Fruit fly (Drosophila melanogaster) whole organism, embryonic: ENCODE data around the gene Rpp14b.

Experiments
- B-H2 ChIP-seq: fragments of 200-800 bp; sonication (Bioruptor generic); optimal IDR thresholded peaks from 2 replicates; lab custom pipeline; 2018; ENCODE audit warnings: missing biosample characterization, mild to moderate bottlenecking, missing genetic modification characterization
- CG10274 ChIP-seq: fragments of 200-800 bp; sonication (Bioruptor generic); optimal IDR thresholded peaks from 3 replicates; lab custom pipeline; 2017; ENCODE audit warnings: missing biosample characterization, mild to moderate bottlenecking, missing genetic modification characterization
- CG10959 ChIP-seq: fragments of 200-800 bp; sonication (Bioruptor generic); IDR thresholded peaks from 2 replicates; pipeline ENCODE4 v1.3.6; 2022; ENCODE audit warnings: missing biosample characterization, missing genetic modification characterization
- CG11504 ChIP-seq: fragments of 200-800 bp; sonication (Bioruptor generic); optimal IDR thresholded peaks from 3 replicates; lab custom pipeline; 2019; ENCODE audit warnings: missing biosample characterization, mild to moderate bottlenecking, missing genetic modification characterization, moderate library complexity
- CG12659 ChIP-seq: fragments of 200-800 bp; sonication (Bioruptor generic); optimal IDR thresholded peaks from 3 replicates; lab custom pipeline; 2017; ENCODE audit warnings: mild to moderate bottlenecking, missing biosample characterization, missing genetic modification reagents, missing genetic modification characterization
- CG13424 ChIP-seq: fragments of 200-800 bp; sonication (Bioruptor generic); optimal IDR thresholded peaks from 2 replicates; lab custom pipeline; 2019; ENCODE audit warnings: missing biosample characterization, mild to moderate bottlenecking, missing genetic modification characterization, moderate library complexity
- CG14441 ChIP-seq: fragments of 200-800 bp; sonication (Bioruptor generic); IDR thresholded peaks from 2 replicates; pipeline ENCODE4 v1.3.6; 2022; ENCODE audit warnings: missing biosample characterization, missing genetic modification characterization
- CG1529 ChIP-seq: fragments of 200-800 bp; sonication (Bioruptor generic); optimal IDR thresholded peaks from 3 replicates; lab custom pipeline; 2018; ENCODE audit warnings: missing biosample characterization, missing genetic modification characterization
- CG15514 ChIP-seq: fragments of 200-800 bp; sonication (Bioruptor generic); optimal IDR thresholded peaks from 3 replicates; lab custom pipeline; 2017; ENCODE audit warnings: missing biosample characterization, missing genetic modification characterization, mild to moderate bottlenecking, moderate library complexity, missing genetic modification reagents
- CG17361 ChIP-seq: fragments of 200-800 bp; sonication (Bioruptor generic); IDR thresholded peaks from 3 replicates; pipeline ENCODE4 v1.3.6; 2022; ENCODE audit warnings: missing biosample characterization, missing genetic modification characterization
- CG17802 ChIP-seq: fragments of 200-800 bp; sonication (Bioruptor generic); optimal IDR thresholded peaks from 2 replicates; lab custom pipeline; 2018; ENCODE audit warnings: missing biosample characterization, mild to moderate bottlenecking, missing genetic modification characterization, moderate library complexity
- CG1792 ChIP-seq: fragments of 200-800 bp; sonication (Bioruptor generic); optimal IDR thresholded peaks from 2 replicates; lab custom pipeline; 2016; ENCODE audit warnings: missing biosample characterization, missing genetic modification characterization
- CG2202 ChIP-seq: fragments of 200-800 bp; sonication (Bioruptor generic); optimal IDR thresholded peaks from 2 replicates; lab custom pipeline; 2018; ENCODE audit warnings: missing biosample characterization, mild to moderate bottlenecking, missing genetic modification characterization
- CG2678 ChIP-seq: fragments of 200-800 bp; sonication (Bioruptor generic); optimal IDR thresholded peaks from 3 replicates; lab custom pipeline; 2019; ENCODE audit warnings: missing biosample characterization, mild to moderate bottlenecking, missing genetic modification characterization, moderate library complexity
- CG3065 ChIP-seq: fragments of 200-800 bp; sonication (Bioruptor generic); optimal IDR thresholded peaks from 2 replicates; lab custom pipeline; 2016; ENCODE audit warnings: missing biosample characterization, missing genetic modification characterization
- CG31365 ChIP-seq: fragments of 200-800 bp; sonication (Bioruptor generic); optimal IDR thresholded peaks from 2 replicates; lab custom pipeline; 2018; ENCODE audit warnings: missing biosample characterization, mild to moderate bottlenecking, missing genetic modification characterization
- CG3163 ChIP-seq: fragments of 200-800 bp; sonication (Bioruptor generic); optimal IDR thresholded peaks from 3 replicates; lab custom pipeline; 2016; ENCODE audit warnings: missing biosample characterization, missing genetic modification characterization
- CG32772 ChIP-seq: fragments of 200-800 bp; sonication (Bioruptor generic); IDR thresholded peaks from 2 replicates; pipeline ENCODE4 v1.3.6; 2022; ENCODE audit warnings: missing biosample characterization, missing genetic modification characterization
- CG4820 ChIP-seq: fragments of 200-800 bp; sonication (Bioruptor generic); optimal IDR thresholded peaks from 3 replicates; lab custom pipeline; 2016; ENCODE audit warnings: missing biosample characterization, missing genetic modification characterization
- CG6854 ChIP-seq: fragments of 200-800 bp; sonication (Bioruptor generic); optimal IDR thresholded peaks from 3 replicates; lab custom pipeline; 2017; ENCODE audit warnings: missing biosample characterization, mild to moderate bottlenecking, missing genetic modification characterization
- CG9932 ChIP-seq: fragments of 200-800 bp; sonication (Bioruptor generic); IDR thresholded peaks from 2 replicates; pipeline ENCODE4 v1.3.6; 2022; ENCODE audit warnings: missing biosample characterization, missing genetic modification characterization
- Camta ChIP-seq: fragments of 200-800 bp; sonication (Bioruptor generic); optimal IDR thresholded peaks from 2 replicates; lab custom pipeline; 2016; ENCODE audit warnings: missing biosample characterization, missing genetic modification characterization
- CoRest ChIP-seq: fragments of 200-800 bp; sonication (Bioruptor generic); optimal IDR thresholded peaks from 3 replicates; lab custom pipeline; 2018; ENCODE audit warnings: missing biosample characterization, mild to moderate bottlenecking, missing genetic modification characterization, moderate library complexity
- Gug ChIP-seq: fragments of 200-800 bp; sonication (Bioruptor generic); IDR thresholded peaks from 4 replicates; pipeline ENCODE4 v1.3.6; 2022; ENCODE audit warnings: missing biosample characterization, missing genetic modification characterization
- Kr ChIP-seq: fragments of 200-800 bp; sonication (Bioruptor generic); optimal IDR thresholded peaks from 2 replicates; lab custom pipeline; 2017; ENCODE audit warnings: missing biosample characterization, mild to moderate bottlenecking, missing genetic modification characterization
- NFAT ChIP-seq: fragments of 200-800 bp; sonication (Bioruptor generic); IDR thresholded peaks from 2 replicates; pipeline ENCODE4 v1.3.6; 2022; ENCODE audit warnings: missing biosample characterization, missing genetic modification characterization
- Opbp ChIP-seq: fragments of 200-800 bp; sonication (Bioruptor generic); IDR thresholded peaks from 3 replicates; pipeline ENCODE4 v1.3.6; 2022; ENCODE audit warnings: missing biosample characterization, missing genetic modification characterization; ENCODE audit not compliant: partially characterized antibody
- Pdp1 ChIP-seq, 2 experiments: fragments of 200-800 bp; sonication (Bioruptor generic); optimal IDR thresholded peaks; 3 replicates each; lab custom pipeline; 2016; ENCODE audit warnings: missing biosample characterization in 2 of 2, missing genetic modification characterization in 2 of 2, mild to moderate bottlenecking in 1 of 2, moderate library complexity in 1 of 2
- Ravus ChIP-seq: fragments of 200-800 bp; sonication (Bioruptor generic); IDR thresholded peaks from 2 replicates; pipeline ENCODE4 v1.3.6; 2022; ENCODE audit warnings: missing biosample characterization, missing genetic modification characterization
- Sin3A ChIP-seq: fragments of >200 bp; optimal IDR thresholded peaks from 2 replicates; lab custom pipeline; 2018
- Stat92E ChIP-seq, 3 experiments: fragments of >200 bp in 2 of 3; fragments of 200-800 bp in 1 of 3; sonication (Bioruptor generic) in 1 of 3; optimal IDR thresholded peaks; 2 replicates each; lab custom pipeline; 2017 to 2019; ENCODE audit warnings: missing biosample characterization in 3 of 3, missing genetic modification characterization in 3 of 3, mild to moderate bottlenecking in 1 of 3, moderate library complexity in 1 of 3
- Tbp ChIP-seq: fragments of >200 bp; optimal IDR thresholded peaks from 2 replicates; lab custom pipeline; 2018; ENCODE audit warnings: missing biosample characterization, missing genetic modification characterization
- aop ChIP-seq: fragments of 200-800 bp; sonication (Bioruptor generic); IDR thresholded peaks from 2 replicates; pipeline ENCODE4 v1.3.6; 2022; ENCODE audit warnings: missing biosample characterization, missing genetic modification characterization
- ci ChIP-seq: fragments of 200-800 bp; sonication (Bioruptor generic); IDR thresholded peaks from 3 replicates; pipeline ENCODE4 v1.3.6; 2022; ENCODE audit warnings: missing biosample characterization, missing genetic modification characterization
- da ChIP-seq: fragments of 200-800 bp; sonication (Bioruptor generic); optimal IDR thresholded peaks from 2 replicates; lab custom pipeline; 2016; ENCODE audit warnings: missing biosample characterization, missing genetic modification characterization
- dimm ChIP-seq: fragments of 200-800 bp; sonication (Bioruptor generic); IDR thresholded peaks from 2 replicates; pipeline ENCODE4 v1.3.6; 2022; ENCODE audit warnings: missing biosample characterization, missing genetic modification characterization
- dm ChIP-seq: fragments of 200-800 bp; sonication (Bioruptor generic); optimal IDR thresholded peaks from 3 replicates; lab custom pipeline; 2016; ENCODE audit warnings: missing biosample characterization, missing genetic modification characterization
- fru ChIP-seq: fragments of >200 bp; optimal IDR thresholded peaks from 2 replicates; lab custom pipeline; 2017
- ind ChIP-seq: fragments of 200-800 bp; sonication (Bioruptor generic); optimal IDR thresholded peaks from 3 replicates; lab custom pipeline; 2016; ENCODE audit warnings: missing biosample characterization, missing genetic modification characterization
- lov ChIP-seq, 2 experiments: fragments of 200-800 bp in 1 of 2; fragments of >200 bp in 1 of 2; sonication (Bioruptor generic) in 1 of 2; IDR thresholded peaks in 1 of 2; optimal IDR thresholded peaks in 1 of 2; 2 replicates in 1 of 2; 3 replicates in 1 of 2; pipeline versions ENCODE4 v1.3.6 to Lab custom; 2017 to 2022; ENCODE audit warnings: missing biosample characterization in 1 of 2, missing genetic modification characterization in 1 of 2
- mld ChIP-seq: fragments of 200-800 bp; sonication (Bioruptor generic); IDR thresholded peaks from 3 replicates; pipeline ENCODE4 v1.3.6; 2022; ENCODE audit warnings: missing biosample characterization, missing genetic modification characterization; ENCODE audit not compliant: partially characterized antibody
- onecut ChIP-seq: fragments of 200-800 bp; sonication (Bioruptor generic); IDR thresholded peaks from 2 replicates; pipeline ENCODE4 v1.3.6; 2022; ENCODE audit warnings: missing biosample characterization, missing genetic modification characterization
- pho ChIP-seq: fragments of 200-800 bp; sonication (Bioruptor generic); optimal IDR thresholded peaks from 2 replicates; lab custom pipeline; 2016; ENCODE audit warnings: missing biosample characterization, missing genetic modification characterization
- pnt ChIP-seq: fragments of 200-800 bp; sonication (Bioruptor generic); optimal IDR thresholded peaks from 3 replicates; lab custom pipeline; 2016; ENCODE audit warnings: missing biosample characterization, missing genetic modification characterization
- pzg ChIP-seq: fragments of 200-800 bp; sonication (Bioruptor generic); optimal IDR thresholded peaks from 3 replicates; lab custom pipeline; 2018; ENCODE audit warnings: missing biosample characterization, mild to moderate bottlenecking, missing genetic modification characterization, moderate library complexity
- sens ChIP-seq: fragments of 200-800 bp; sonication (Bioruptor generic); peaks from one replicate; lab custom pipeline; 2016; ENCODE audit warnings: missing biosample characterization, missing genetic modification characterization
- vvl ChIP-seq: fragments of 200-800 bp; sonication (Bioruptor generic); IDR thresholded peaks from 2 replicates; pipeline ENCODE4 v1.3.6; 2022; ENCODE audit warnings: missing biosample characterization, missing genetic modification characterization
- wor ChIP-seq: fragments of 200-800 bp; sonication (Bioruptor generic); IDR thresholded peaks from 2 replicates; pipeline ENCODE4 v1.3.6; 2022; ENCODE audit warnings: missing biosample characterization, missing genetic modification characterization
- zen ChIP-seq: fragments of 200-800 bp; sonication (Bioruptor generic); optimal IDR thresholded peaks from 3 replicates; lab custom pipeline; 2018; ENCODE audit warnings: missing biosample characterization, mild to moderate bottlenecking, missing genetic modification characterization, moderate library complexity
- zfh2 ChIP-seq: fragments of 200-800 bp; sonication (Bioruptor generic); optimal IDR thresholded peaks from 2 replicates; lab custom pipeline; 2016; ENCODE audit warnings: missing biosample characterization, missing genetic modification characterization

Gene Rpp14b

DNA sequence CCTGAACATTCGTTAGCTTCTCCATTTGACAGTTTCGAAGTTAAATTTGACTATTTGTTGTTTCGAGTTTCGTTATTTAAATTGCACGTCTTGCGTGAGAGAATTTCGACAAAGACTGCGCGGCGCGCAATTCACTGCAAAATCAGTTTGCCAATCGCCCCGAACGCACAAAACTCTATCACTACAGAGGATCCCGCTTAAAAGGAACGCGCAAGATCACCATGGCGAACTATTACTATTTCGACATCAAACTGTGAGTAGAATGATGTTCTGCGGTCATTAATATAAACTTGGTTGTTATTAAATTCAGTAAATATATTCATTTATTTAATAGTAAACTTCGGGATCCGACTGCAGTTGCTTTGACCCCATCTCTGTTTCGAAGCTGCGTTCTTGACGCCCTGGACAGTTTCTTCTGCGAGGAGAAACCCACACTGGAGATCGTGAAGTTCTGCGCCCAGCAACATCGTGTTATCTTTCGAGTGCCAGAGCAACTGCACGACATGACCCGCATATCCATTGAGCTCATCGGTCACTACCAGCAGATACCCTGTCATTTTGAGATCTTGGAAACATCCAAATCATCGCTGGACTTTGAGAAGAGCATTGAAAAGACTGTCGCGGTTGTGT, at the start of gene Rpp14b, which contains the start of gene spn-A (continued):
- TF ChIP-seq pzg (peak; percentile 46), ind (peak; percentile 11), lov (optimal IDR thresholded peaks at IDR 0.05; lab: Kevin White, UChicago) (no peak), lov (GFP tag; IDR thresholded peaks at IDR 0.05; lab: Robert Waterston, UW) (0 out of 3 replicates have a peak, but pooled peaks have one; percentile 50), CG12659 (GFP tag; lab: Kevin White, UChicago) (peak; percentile 28), CG2202 (tag; lab: Kevin White, UChicago) (no peak), ci (GFP tag; lab: Robert Waterston, UW) (peak; percentile 43; the same call in 2 of the 3 replicates), Kr (GFP tag; lab: Kevin White, UChicago) (no peak), zfh2 (GFP tag; lab: Kevin White, UChicago) (peak; percentile 35), wor (GFP tag; lab: Robert Waterston, UW) (no peak), NFAT (0 out of 2 replicates have a peak, but pooled peaks have one; percentile 11), da (GFP tag; lab: Kevin White, UChicago) (no peak), CoRest (tag; lab: Kevin White, UChicago) (peak; percentile 14), aop (GFP tag; lab: Robert Waterston, UW) (no peak), CG4820 (GFP tag; lab: Kevin White, UChicago) (peak; percentile 90), CG1792 (GFP tag; lab: Kevin White, UChicago) (no peak), pnt (GFP tag; lab: Kevin White, UChicago) (no peak), CG17361 (no peak; the same call in 2 of the 3 replicates), dimm (no peak), CG3163 (no peak), mld (GFP tag; lab: Robert Waterston, UW) (no peak), CG31365 (tag; lab: Kevin White, UChicago) (no peak), CG3065 (GFP tag; lab: Kevin White, UChicago) (no peak), CG14441 (GFP tag; lab: Robert Waterston, UW) (peak; percentile 41; the same call in 1 of the 2 replicates), Tbp (GFP tag; lab: Kevin White, UChicago) (no peak), CG10274 (no peak), Pdp1 (GFP tag; optimal IDR thresholded peaks at IDR 0.05; lab: Kevin White, UChicago) (peak in 1 of 2 experiments; percentile 5), fru (no peak), Opbp (GFP tag; lab: Robert Waterston, UW) (no peak), CG9932 (GFP tag; lab: Robert Waterston, UW) (peak; percentile 71), CG1529 (GFP tag; lab: Kevin White, UChicago) (no peak), CG6854 (GFP tag; lab: Kevin White, UChicago) (no peak), CG15514 (GFP tag; lab: Kevin White, UChicago) (no peak), CG11504 (tag; lab: Kevin White, UChicago) (no peak), Ravus (GFP tag; lab: Robert Waterston, UW) (no peak), Camta (GFP tag; lab: Kevin White, UChicago) (no peak), vvl (GFP tag; lab: Robert Waterston, UW) (peak; percentile 48; the same call in 1 of the 2 replicates), pho (no peak), CG10959 (GFP tag; lab: Robert Waterston, UW) (no peak), CG17802 (no peak), zen (tag; lab: Kevin White, UChicago) (no peak), CG2678 (tag; lab: Kevin White, UChicago) (peak; percentile 13), dm (GFP tag; lab: Kevin White, UChicago) (no peak), CG32772 (GFP tag; lab: Robert Waterston, UW) (peak; percentile 46; the same call in 1 of the 2 replicates), Gug (GFP tag; lab: Robert Waterston, UW) (peak; percentile 53; the same call in 2 of the 4 replicates), B-H2 (GFP tag; lab: Kevin White, UChicago) (peak; percentile 46), Sin3A (peak; percentile 0), sens (GFP tag; lab: Kevin White, UChicago) (no peak), Stat92E (GFP tag; optimal IDR thresholded peaks at IDR 0.05; lab: Kevin White, UChicago) (no peak), CG13424 (tag; lab: Kevin White, UChicago) (peak; percentile 35), onecut (GFP tag; lab: Robert Waterston, UW) (no peak)
